Fruit fly (Drosophila melanogaster): Measurements from ENCODE around the gene Kmn2.

DNA sequence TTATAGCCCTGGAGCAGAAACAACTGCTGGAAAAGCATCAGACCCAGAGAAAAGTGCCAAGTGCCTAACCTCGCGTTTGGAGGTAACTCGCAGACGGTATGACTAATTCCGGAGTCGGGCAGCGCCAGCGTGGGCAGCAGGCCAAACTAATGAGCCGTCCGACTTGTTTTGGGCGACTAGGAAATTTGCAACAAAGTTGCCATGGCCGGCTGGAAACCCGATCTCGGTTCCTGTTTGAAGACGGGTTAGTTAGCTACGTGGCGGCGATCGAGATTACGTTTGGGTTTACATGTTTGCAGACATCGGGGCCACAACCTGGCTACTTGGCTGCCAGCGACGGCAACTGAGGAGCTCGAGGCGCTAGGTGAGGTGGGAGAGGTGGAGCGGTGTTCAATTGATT, 44.1 kb downstream of the Kmn2 start:
- TF ChIP-seq Dll (optimal IDR thresholded peaks at IDR 0.05) = no peak
- no peak for TF ChIP-seq psq (optimal IDR thresholded peaks at IDR 0.05)
